Worm (Caenorhabditis elegans) whole organism, L4 larva: ENCODE results near the gene F35F10.7.

ENCODE experiments used
- aha-1 ChIP-seq: fragments of 150-350 bp; peaks from one replicate; lab custom pipeline; 2014; ENCODE audit warnings: missing biosample characterization, missing genetic modification characterization
- skn-1 ChIP-seq: fragments of 150-350 bp; optimal IDR thresholded peaks from 2 replicates; lab custom pipeline; 2014; ENCODE audit warnings: missing biosample characterization, missing genetic modification characterization
- tag-97 ChIP-seq: fragments of 200-800 bp; sonication (Bioruptor generic); IDR thresholded peaks from 2 replicates; pipeline ENCODE4 v1.3.6; 2022; ENCODE audit warnings: missing genetic modification characterization, missing compliant biosample characterization

- no peak for TF ChIP-seq skn-1
- no peak for TF ChIP-seq aha-1 (tag; lab: Kevin White, UChicago)
- TF ChIP-seq tag-97, result no peak
Observed at ce11 chrV:3278101-3278639, 9.1 kb downstream of the F35F10.7 start, which contains the start of gene fbxa-64.
